Worm (Caenorhabditis elegans) whole organism, mixed stage, embryonic: Measurements from ENCODE around the gene ZK809.8.

Source experiments
- nhr-237 ChIP-seq: fragments of 150-350 bp; optimal IDR thresholded peaks from 2 replicates; lab custom pipeline; 2014; ENCODE audit warnings: missing biosample characterization, missing genetic modification characterization
- pha-4 ChIP-seq: fragments of 150-350 bp; optimal IDR thresholded peaks from 2 replicates; lab custom pipeline; 2018; ENCODE audit warnings: missing biosample characterization, missing genetic modification reagents, missing genetic modification characterization
- unc-62 ChIP-seq: fragments of 150-350 bp; optimal IDR thresholded peaks from 2 replicates; lab custom pipeline; 2014; ENCODE audit warnings: missing biosample characterization, missing genetic modification reagents, missing genetic modification characterization

ce11 chrIV:11635437-11636408 lies 13.1 kb downstream of the ZK809.8 start, which contains the start of gene mars-1:
- peak; percentile 20 for TF ChIP-seq pha-4 (tag; lab: Kevin White, UChicago)
- TF ChIP-seq unc-62 (GFP tag; lab: Kevin White, UChicago) = no peak
- TF ChIP-seq nhr-237 (tag; lab: Kevin White, UChicago) = peak; percentile 88
